Fruit fly (Drosophila melanogaster): ENCODE measurements around the gene Nrt.

The Nrt gene

dm6 chr3L:16760274-16760673 lies 5.6 kb upstream of the Nrt start (continued):
- no peak for TF ChIP-seq CG3847 (GFP tag; IDR thresholded peaks at IDR 0.05)
- TF ChIP-seq Optix (GFP tag; IDR thresholded peaks at IDR 0.05) = peak; percentile 66; the same call in 2 of the 3 replicates
- TF ChIP-seq kni (GFP tag; optimal IDR thresholded peaks at IDR 0.05) = no peak
- no peak for TF ChIP-seq Usf (GFP tag; optimal IDR thresholded peaks at IDR 0.05)
- peak; percentile 39 for TF ChIP-seq CG16863 (GFP tag; optimal IDR thresholded peaks at IDR 0.05)
- TF ChIP-seq CG8089 (GFP tag; optimal IDR thresholded peaks at IDR 0.05) = no peak
- TF ChIP-seq B-H2 (GFP tag; optimal IDR thresholded peaks at IDR 0.05) = no peak
- no peak for TF ChIP-seq CG4617 (GFP tag; optimal IDR thresholded peaks at IDR 0.05; ENCODE audit: borderline replicate concordance)
- TF ChIP-seq danr (GFP tag; IDR thresholded peaks at IDR 0.05) = no peak
- TF ChIP-seq MESR4 (GFP tag; optimal IDR thresholded peaks at IDR 0.05) = no peak
- no peak for TF ChIP-seq maf-S (GFP tag; optimal IDR thresholded peaks at IDR 0.05)
- peak; percentile 0 for TF ChIP-seq lab (GFP tag; optimal IDR thresholded peaks at IDR 0.05)
- TF ChIP-seq CG1832 (GFP tag; optimal IDR thresholded peaks at IDR 0.05) = no peak
- TF ChIP-seq pfk (GFP tag; optimal IDR thresholded peaks at IDR 0.05) = no peak
- TF ChIP-seq Sin3A (optimal IDR thresholded peaks at IDR 0.05) = no peak
- no peak for TF ChIP-seq C15 (GFP tag; IDR thresholded peaks at IDR 0.05)
- TF ChIP-seq hth (optimal IDR thresholded peaks at IDR 0.05) = no peak
- TF ChIP-seq CG13123 (GFP tag; optimal IDR thresholded peaks at IDR 0.05) = no peak
- TF ChIP-seq Dref (GFP tag; IDR thresholded peaks at IDR 0.05) = no peak
- no peak for TF ChIP-seq CrebB (tag; optimal IDR thresholded peaks at IDR 0.05)
- TF ChIP-seq CG2202 (tag; optimal IDR thresholded peaks at IDR 0.05) = peak; percentile 33
- TF ChIP-seq ac (GFP tag; optimal IDR thresholded peaks at IDR 0.05) = no peak
- TF ChIP-seq CG15514 (GFP tag; optimal IDR thresholded peaks at IDR 0.05) = no peak
- TF ChIP-seq kay (GFP tag; optimal IDR thresholded peaks at IDR 0.05) = no peak
- TF ChIP-seq emc (GFP tag; optimal IDR thresholded peaks at IDR 0.05) = no peak
- no peak for TF ChIP-seq ssp (GFP tag; IDR thresholded peaks at IDR 0.05)
- no peak for TF ChIP-seq CG4282 (GFP tag; optimal IDR thresholded peaks at IDR 0.05)
- TF ChIP-seq crol (GFP tag; IDR thresholded peaks at IDR 0.05) = 0 out of 2 replicates have a peak, but pooled peaks have one; percentile 1
- TF ChIP-seq pan (optimal IDR thresholded peaks at IDR 0.05) = no peak
- TF ChIP-seq pan (GFP tag; optimal IDR thresholded peaks at IDR 0.05 in 1 of 2, IDR thresholded peaks at IDR 0.05 in 1 of 2) = no peak
- TF ChIP-seq eyg (GFP tag; optimal IDR thresholded peaks at IDR 0.05) = no peak
- peak in 1 of 2 experiments; percentile 40 for TF ChIP-seq Pdp1 (GFP tag; optimal IDR thresholded peaks at IDR 0.05)
- TF ChIP-seq Chrac-16 (GFP tag; optimal IDR thresholded peaks at IDR 0.05) = peak; percentile 29
- TF ChIP-seq CG17385 (GFP tag; optimal IDR thresholded peaks at IDR 0.05) = peak; percentile 27
- no peak for TF ChIP-seq CG18599 (GFP tag; optimal IDR thresholded peaks at IDR 0.05)
- no peak for TF ChIP-seq schlank (tag; optimal IDR thresholded peaks at IDR 0.05)
- TF ChIP-seq ato (GFP tag; IDR thresholded peaks at IDR 0.05; ENCODE audit: partially characterized antibody) = no peak
- no peak for TF ChIP-seq CG11723 (GFP tag; optimal IDR thresholded peaks at IDR 0.05)
- no peak for TF ChIP-seq HLH54F (GFP tag; optimal IDR thresholded peaks at IDR 0.05)
- no peak for TF ChIP-seq p53 (GFP tag; optimal IDR thresholded peaks at IDR 0.05)
- no peak for TF ChIP-seq CG43689 (GFP tag; IDR thresholded peaks at IDR 0.05)
- no peak for TF ChIP-seq CG15011 (GFP tag; optimal IDR thresholded peaks at IDR 0.05)
- no peak for TF ChIP-seq sens-2 (GFP tag; IDR thresholded peaks at IDR 0.05)
- no peak for TF ChIP-seq BtbVII (GFP tag; optimal IDR thresholded peaks at IDR 0.05)
- no peak; the same call in 1 of the 2 replicates for TF ChIP-seq ara (GFP tag; IDR thresholded peaks at IDR 0.05)
- TF ChIP-seq D19B (GFP tag; optimal IDR thresholded peaks at IDR 0.05) = peak; percentile 60
- no peak for TF ChIP-seq klu (GFP tag; IDR thresholded peaks at IDR 0.05)
- TF ChIP-seq CG11398 (GFP tag; optimal IDR thresholded peaks at IDR 0.05) = no peak
- TF ChIP-seq z (GFP tag; IDR thresholded peaks at IDR 0.05) = no peak
- TF ChIP-seq CG32772 (GFP tag; IDR thresholded peaks at IDR 0.05) = no peak
- TF ChIP-seq CG6175 (GFP tag; IDR thresholded peaks at IDR 0.05) = no peak
- no peak for TF ChIP-seq CG10543 (GFP tag; optimal IDR thresholded peaks at IDR 0.05)
- no peak for TF ChIP-seq Dad (GFP tag; optimal IDR thresholded peaks at IDR 0.05)

All from whole organism, embryonic.